Fruit fly (Drosophila melanogaster): ENCODE results near the gene Ugt304A1.

The Ugt304A1 gene

DNA sequence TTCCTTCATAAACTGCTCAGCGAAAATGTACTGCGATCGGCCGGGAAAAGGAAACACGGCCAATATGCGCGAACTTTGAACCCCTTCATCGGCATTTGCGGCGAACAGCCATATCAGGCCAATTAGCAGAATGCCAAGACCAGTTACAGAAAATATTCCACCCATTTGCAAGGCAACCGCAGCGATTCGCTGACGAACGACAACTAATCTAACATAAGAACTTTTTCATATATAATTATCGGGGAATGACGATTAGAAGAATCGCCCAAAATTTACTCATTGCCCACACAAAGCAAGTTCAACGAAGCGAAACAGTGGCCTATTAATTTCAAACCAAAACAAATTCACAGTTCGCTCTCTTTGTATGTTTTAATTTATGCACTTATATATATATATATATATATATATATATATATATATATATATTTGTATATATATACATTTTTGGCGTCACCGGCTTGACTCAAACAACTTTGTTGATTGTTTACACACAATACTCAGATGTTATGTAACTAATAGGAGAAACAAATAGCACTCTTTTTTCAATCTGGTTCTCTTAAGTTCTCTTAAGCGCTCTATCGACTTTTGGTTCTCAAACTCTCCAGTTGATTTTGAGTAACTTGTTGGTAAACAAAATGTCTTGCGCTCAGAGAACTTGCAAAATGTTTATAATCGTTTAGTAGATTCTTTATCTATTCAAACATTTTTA, 2.6 kb downstream of the Ugt304A1 start, which contains the start of gene Ugt35A1 (continued):
- peak; percentile 51 for TF ChIP-seq lab (GFP tag; optimal IDR thresholded peaks at IDR 0.05)
- no peak for TF ChIP-seq CG8924 (tag; optimal IDR thresholded peaks at IDR 0.05)
- 0 out of 4 replicates have a peak, but pooled peaks have one; percentile 76 for TF ChIP-seq chinmo (GFP tag; IDR thresholded peaks at IDR 0.05; ENCODE audit: partially characterized antibody)
- no peak for TF ChIP-seq CG14710 (tag; optimal IDR thresholded peaks at IDR 0.05)
- no peak for TF ChIP-seq Lhr (GFP tag; optimal IDR thresholded peaks at IDR 0.05)
- TF ChIP-seq CG10979 (tag; optimal IDR thresholded peaks at IDR 0.05) = no peak
- no peak for TF ChIP-seq CG8765 (GFP tag; IDR thresholded peaks at IDR 0.05)

dm6 chr3R:11170146-11170545, 5.1 kb downstream of the Ugt304A1 start, which contains the start of gene Ugt35B1:
TSS of gene Ugt35B1 (minus strand) at chr3R:11170246.
- TF ChIP-seq Hmr (GFP tag; optimal IDR thresholded peaks at IDR 0.05) = no peak
- no peak for TF ChIP-seq hb (GFP tag; IDR thresholded peaks at IDR 0.05; ENCODE audit: partially characterized antibody)
- no peak for TF ChIP-seq trh (GFP tag; optimal IDR thresholded peaks at IDR 0.05)
- no peak for TF ChIP-seq Usf (GFP tag; optimal IDR thresholded peaks at IDR 0.05)
- TF ChIP-seq tx (GFP tag; optimal IDR thresholded peaks at IDR 0.05) = no peak
- TF ChIP-seq cato (GFP tag; optimal IDR thresholded peaks at IDR 0.05; ENCODE audit: borderline replicate concordance) = no peak
- no peak for TF ChIP-seq Atf6 (GFP tag; IDR thresholded peaks at IDR 0.05)
- TF ChIP-seq CG16863 (GFP tag; optimal IDR thresholded peaks at IDR 0.05) = no peak
- TF ChIP-seq jumu (GFP tag; optimal IDR thresholded peaks at IDR 0.05) = no peak
- no peak for TF ChIP-seq croc (GFP tag; conservative IDR thresholded peaks at IDR 0.05)
- TF ChIP-seq slbo (GFP tag; IDR thresholded peaks at IDR 0.05) = no peak; the same call in 1 of the 2 replicates
- no peak for TF ChIP-seq Trl (optimal IDR thresholded peaks at IDR 0.05)
- TF ChIP-seq Trl (GFP tag; optimal IDR thresholded peaks at IDR 0.05) = no peak
- no peak for TF ChIP-seq CG10321 (GFP tag; IDR thresholded peaks at IDR 0.05)
- TF ChIP-seq CG30431 (GFP tag; optimal IDR thresholded peaks at IDR 0.05) = no peak

- no peak for TF ChIP-seq CG9797 (GFP tag; optimal IDR thresholded peaks at IDR 0.05)
- no peak for TF ChIP-seq CG33557 (GFP tag; optimal IDR thresholded peaks at IDR 0.05)
- no peak for TF ChIP-seq wek (GFP tag; optimal IDR thresholded peaks at IDR 0.05)
- no peak for TF ChIP-seq HmgZ (tag; optimal IDR thresholded peaks at IDR 0.05)
- peak; percentile 34 for TF ChIP-seq Ets65A (GFP tag)
- TF ChIP-seq CG14965 (GFP tag; optimal IDR thresholded peaks at IDR 0.05; ENCODE audit: borderline replicate concordance) = no peak
- TF ChIP-seq HLH4C (GFP tag; IDR thresholded peaks at IDR 0.05; ENCODE audit: partially characterized antibody) = no peak
- peak; percentile 91 for TF ChIP-seq exex (tag; optimal IDR thresholded peaks at IDR 0.05)
- TF ChIP-seq CG34376 (GFP tag; optimal IDR thresholded peaks at IDR 0.05) = peak; percentile 39
Observed at dm6 chr3R:11167931-11168465, 7.2 kb downstream of the Ugt304A1 start, which contains the start of gene Ugt35E2. TSS of gene Ugt35E2 (minus strand) at chr3R:11167981.

DNA sequence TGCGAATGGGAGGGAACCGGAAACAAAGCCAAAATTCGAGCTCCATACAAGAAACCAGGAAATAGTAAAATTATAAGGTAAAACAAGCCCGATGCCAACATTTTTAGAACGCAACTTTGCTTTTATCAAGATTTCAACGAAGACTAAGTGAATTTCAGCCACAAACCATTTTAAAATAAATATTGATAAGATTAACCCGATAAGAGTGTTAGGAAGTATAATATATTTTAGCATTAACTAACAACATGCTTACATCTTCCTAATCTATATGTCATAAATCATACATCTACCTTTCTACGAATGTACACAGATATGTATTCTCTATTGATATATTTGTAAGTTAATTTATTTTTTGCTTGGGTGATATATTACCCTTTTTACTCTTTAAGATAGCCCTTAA, 9.2 kb downstream of the Ugt304A1 start, which contains the start of gene Ugt35E1:
Gene Ugt35E1 (minus strand): TSS at position 101 of the 400 bp plus-strand sequence.
- no peak for TF ChIP-seq CG6272 (GFP tag; IDR thresholded peaks at IDR 0.05)
- TF ChIP-seq exex (tag; optimal IDR thresholded peaks at IDR 0.05) = peak; percentile 52

- TF ChIP-seq CG3281 (GFP tag; optimal IDR thresholded peaks at IDR 0.05) = no peak
- TF ChIP-seq CG10462 (GFP tag; optimal IDR thresholded peaks at IDR 0.05) = no peak
- TF ChIP-seq psq (GFP tag; optimal IDR thresholded peaks at IDR 0.05) = no peak
- no peak for TF ChIP-seq Jarid2 (GFP tag; optimal IDR thresholded peaks at IDR 0.05)
- TF ChIP-seq CG14441 (GFP tag; IDR thresholded peaks at IDR 0.05) = no peak
- TF ChIP-seq CG17829 (tag; optimal IDR thresholded peaks at IDR 0.05) = no peak
- TF ChIP-seq CG30020 (tag; optimal IDR thresholded peaks at IDR 0.05) = no peak
- TF ChIP-seq CG12659 (GFP tag; optimal IDR thresholded peaks at IDR 0.05) = no peak
- no peak for TF ChIP-seq CG10565 (GFP tag; optimal IDR thresholded peaks at IDR 0.05)
- no peak for TF ChIP-seq dmrt99B (tag; optimal IDR thresholded peaks at IDR 0.05)
- TF ChIP-seq Atf3 (GFP tag; optimal IDR thresholded peaks at IDR 0.05) = no peak
- TF ChIP-seq CG7357 (GFP tag; IDR thresholded peaks at IDR 0.05) = no peak
Observed at dm6 chr3R:11160907-11161306, 14.3 kb downstream of the Ugt304A1 start, which contains the start of gene CG4757. TSS of gene CG4757 (plus strand) at chr3R:11161207.
